Fruit fly (Drosophila melanogaster) whole organism, embryonic: ENCODE data around the gene CG14340.

ENCODE experiments used
- B-H1 ChIP-seq: fragments of 200-800 bp; sonication (Bioruptor generic); IDR thresholded peaks from 3 replicates; pipeline ENCODE4 v1.3.6; 2022; ENCODE audit warnings: missing biosample characterization, missing genetic modification characterization
- C15 ChIP-seq: fragments of 200-800 bp; sonication (Bioruptor generic); IDR thresholded peaks from 3 replicates; pipeline ENCODE4 v1.3.6; 2022; ENCODE audit warnings: missing biosample characterization, missing genetic modification characterization
- CG10209 ChIP-seq: fragments of 200-800 bp; sonication (Bioruptor generic); optimal IDR thresholded peaks from 3 replicates; lab custom pipeline; 2017; ENCODE audit warnings: missing biosample characterization, mild to moderate bottlenecking, missing genetic modification characterization, missing genetic modification reagents
- CG12219 ChIP-seq: fragments of 200-800 bp; sonication (Bioruptor generic); optimal IDR thresholded peaks from 3 replicates; lab custom pipeline; 2018; ENCODE audit warnings: missing biosample characterization, mild to moderate bottlenecking, missing genetic modification characterization
- CG13424 ChIP-seq: fragments of 200-800 bp; sonication (Bioruptor generic); optimal IDR thresholded peaks from 2 replicates; lab custom pipeline; 2019; ENCODE audit warnings: missing biosample characterization, mild to moderate bottlenecking, missing genetic modification characterization, moderate library complexity
- CG13624 ChIP-seq: fragments of 200-800 bp; sonication (Bioruptor generic); optimal IDR thresholded peaks from 2 replicates; lab custom pipeline; 2016; ENCODE audit warnings: missing biosample characterization, missing genetic modification characterization
- CG1529 ChIP-seq: fragments of 200-800 bp; sonication (Bioruptor generic); optimal IDR thresholded peaks from 3 replicates; lab custom pipeline; 2018; ENCODE audit warnings: missing biosample characterization, missing genetic modification characterization
- CG1603 ChIP-seq: fragments of 200-800 bp; sonication (Bioruptor generic); optimal IDR thresholded peaks from 2 replicates; lab custom pipeline; 2019; ENCODE audit warnings: missing biosample characterization, mild to moderate bottlenecking, missing genetic modification characterization, moderate library complexity
- CG1647 ChIP-seq: fragments of 200-800 bp; sonication (Bioruptor generic); optimal IDR thresholded peaks from 3 replicates; lab custom pipeline; 2016; ENCODE audit warnings: missing biosample characterization, missing genetic modification characterization
- CG1792 ChIP-seq: fragments of 200-800 bp; sonication (Bioruptor generic); optimal IDR thresholded peaks from 2 replicates; lab custom pipeline; 2016; ENCODE audit warnings: missing biosample characterization, missing genetic modification characterization
- CG2120 ChIP-seq: fragments of 200-800 bp; sonication (Bioruptor generic); optimal IDR thresholded peaks from 3 replicates; lab custom pipeline; 2016; ENCODE audit warnings: missing biosample characterization, missing genetic modification characterization
- CG30020 ChIP-seq: fragments of 200-800 bp; optimal IDR thresholded peaks from 2 replicates; lab custom pipeline; 2019; ENCODE audit warnings: missing biosample characterization, mild to moderate bottlenecking, missing genetic modification characterization, moderate library complexity
- CG3407 ChIP-seq: fragments of 200-800 bp; sonication (Bioruptor generic); optimal IDR thresholded peaks from 2 replicates; lab custom pipeline; 2018; ENCODE audit warnings: missing biosample characterization, mild to moderate bottlenecking, missing genetic modification characterization
- CG4820 ChIP-seq: fragments of 200-800 bp; sonication (Bioruptor generic); optimal IDR thresholded peaks from 3 replicates; lab custom pipeline; 2016; ENCODE audit warnings: missing biosample characterization, missing genetic modification characterization
- CG6654 ChIP-seq: fragments of 200-800 bp; sonication (Bioruptor generic); optimal IDR thresholded peaks from 2 replicates; lab custom pipeline; 2017; ENCODE audit warnings: missing biosample characterization, mild to moderate bottlenecking, missing genetic modification characterization
- CG6689 ChIP-seq: fragments of 200-800 bp; sonication (Bioruptor generic); IDR thresholded peaks from 2 replicates; pipeline ENCODE4 v1.3.6; 2022; ENCODE audit warnings: missing biosample characterization, missing genetic modification characterization
- CG6791 ChIP-seq: fragments of 200-800 bp; sonication (Bioruptor generic); IDR thresholded peaks from 3 replicates; pipeline ENCODE4 v1.3.6; 2022; ENCODE audit warnings: missing biosample characterization, missing genetic modification characterization; ENCODE audit not compliant: partially characterized antibody
- CG7963 ChIP-seq: fragments of 200-800 bp; sonication (Bioruptor generic); IDR thresholded peaks from 3 replicates; pipeline ENCODE4 v1.3.6; 2022; ENCODE audit warnings: missing biosample characterization, missing genetic modification characterization; ENCODE audit not compliant: partially characterized antibody
- CG8765 ChIP-seq: fragments of 200-800 bp; sonication (Bioruptor generic); IDR thresholded peaks from 2 replicates; pipeline ENCODE4 v1.3.6; 2022; ENCODE audit warnings: missing biosample characterization, missing genetic modification characterization
- CG9797 ChIP-seq: fragments of 200-800 bp; sonication (Bioruptor generic); optimal IDR thresholded peaks from 3 replicates; lab custom pipeline; 2018; ENCODE audit warnings: missing biosample characterization, mild to moderate bottlenecking, missing genetic modification characterization
- Dad ChIP-seq: fragments of 200-800 bp; sonication (Bioruptor generic); optimal IDR thresholded peaks from 3 replicates; lab custom pipeline; 2016; ENCODE audit warnings: missing biosample characterization, missing genetic modification characterization
- Drgx ChIP-seq: fragments of 200-800 bp; sonication (Bioruptor generic); IDR thresholded peaks from 2 replicates; pipeline ENCODE4 v1.3.6; 2022; ENCODE audit warnings: missing biosample characterization, missing genetic modification characterization
- H15 ChIP-seq: fragments of 200-800 bp; sonication (Bioruptor generic); IDR thresholded peaks from 3 replicates; pipeline ENCODE4 v1.3.6; 2022; ENCODE audit warnings: missing biosample characterization, missing genetic modification characterization
- HHEX ChIP-seq: fragments of 200-800 bp; sonication (Bioruptor generic); optimal IDR thresholded peaks from 3 replicates; lab custom pipeline; 2017; ENCODE audit warnings: missing biosample characterization, mild to moderate bottlenecking, missing genetic modification characterization, missing genetic modification reagents
- Hmr ChIP-seq: fragments of 200-800 bp; sonication (Bioruptor generic); optimal IDR thresholded peaks from 3 replicates; lab custom pipeline; 2017; ENCODE audit warnings: mild to moderate bottlenecking, missing biosample characterization, missing genetic modification reagents, missing genetic modification characterization
- Neu2 ChIP-seq: fragments of 200-800 bp; sonication (Bioruptor generic); optimal IDR thresholded peaks from 3 replicates; lab custom pipeline; 2016; ENCODE audit warnings: missing biosample characterization, missing genetic modification characterization, borderline replicate concordance
- Sry-β ChIP-seq: fragments of 200-800 bp; sonication (Bioruptor generic); optimal IDR thresholded peaks from 2 replicates; lab custom pipeline; 2018; ENCODE audit warnings: missing biosample characterization, mild to moderate bottlenecking, missing genetic modification characterization, moderate library complexity
- Trl ChIP-seq, 3 experiments: fragments of >200 bp in 2 of 3; fragments of 200-800 bp in 1 of 3; sonication (Bioruptor generic) in 1 of 3; optimal IDR thresholded peaks; 2 replicates in 1 of 3; 3 replicates in 2 of 3; lab custom pipeline; 2016 to 2017; ENCODE audit warnings: missing biosample characterization in 1 of 3, missing genetic modification characterization in 1 of 3
- ato ChIP-seq: fragments of 200-800 bp; sonication (Bioruptor generic); IDR thresholded peaks from 2 replicates; pipeline ENCODE4 v1.3.6; 2022; ENCODE audit warnings: missing biosample characterization, missing genetic modification characterization; ENCODE audit not compliant: partially characterized antibody
- bcd ChIP-seq: fragments of 200-800 bp; sonication (Bioruptor generic); optimal IDR thresholded peaks from 2 replicates; lab custom pipeline; 2017; ENCODE audit warnings: missing biosample characterization, mild to moderate bottlenecking, missing genetic modification characterization
- br ChIP-seq: fragments of >200 bp; optimal IDR thresholded peaks from 2 replicates; lab custom pipeline; 2017
- btn ChIP-seq: fragments of 200-800 bp; sonication (Bioruptor generic); optimal IDR thresholded peaks from 2 replicates; lab custom pipeline; 2016; ENCODE audit warnings: missing biosample characterization, missing genetic modification characterization
- cad ChIP-seq: fragments of >200 bp; optimal IDR thresholded peaks from 2 replicates; lab custom pipeline; 2017; ENCODE audit warnings: missing biosample characterization, missing genetic modification characterization
- cato ChIP-seq: fragments of 200-800 bp; sonication (Bioruptor generic); optimal IDR thresholded peaks from 2 replicates; lab custom pipeline; 2016; ENCODE audit warnings: missing biosample characterization, missing genetic modification characterization, borderline replicate concordance
- dysf ChIP-seq: fragments of 200-800 bp; sonication (Bioruptor generic); IDR thresholded peaks from 3 replicates; pipeline ENCODE4 v1.3.6; 2022; ENCODE audit warnings: missing biosample characterization, missing genetic modification characterization
- fu2 ChIP-seq: fragments of 200-800 bp; sonication (Bioruptor generic); optimal IDR thresholded peaks from 2 replicates; lab custom pipeline; 2016; ENCODE audit warnings: missing biosample characterization, missing genetic modification characterization
- gsb-n ChIP-seq: fragments of 200-800 bp; sonication (Bioruptor generic); optimal IDR thresholded peaks from 3 replicates; lab custom pipeline; 2018; ENCODE audit warnings: missing biosample characterization, mild to moderate bottlenecking, missing genetic modification characterization
- klu ChIP-seq: fragments of 200-800 bp; sonication (Bioruptor generic); IDR thresholded peaks from 2 replicates; pipeline ENCODE4 v1.3.6; 2022; ENCODE audit warnings: missing biosample characterization, missing genetic modification characterization
- lbe ChIP-seq: fragments of 200-800 bp; sonication (Bioruptor generic); optimal IDR thresholded peaks from 2 replicates; lab custom pipeline; 2016; ENCODE audit warnings: missing biosample characterization, mild to moderate bottlenecking, missing genetic modification characterization
- nerfin-1 ChIP-seq: fragments of 200-800 bp; sonication (Bioruptor generic); optimal IDR thresholded peaks from 3 replicates; lab custom pipeline; 2019; ENCODE audit warnings: missing biosample characterization, mild to moderate bottlenecking, missing genetic modification characterization, moderate library complexity
- onecut ChIP-seq: fragments of 200-800 bp; sonication (Bioruptor generic); IDR thresholded peaks from 2 replicates; pipeline ENCODE4 v1.3.6; 2022; ENCODE audit warnings: missing biosample characterization, missing genetic modification characterization
- org-1 ChIP-seq: fragments of 200-800 bp; sonication (Bioruptor generic); optimal IDR thresholded peaks from 2 replicates; lab custom pipeline; 2017; ENCODE audit warnings: missing biosample characterization, missing genetic modification characterization
- otp ChIP-seq: fragments of 200-800 bp; sonication (Bioruptor generic); IDR thresholded peaks from 3 replicates; pipeline ENCODE4, ENCODE4 v1.3.6; 2022; ENCODE audit warnings: missing biosample characterization, missing genetic modification characterization
- pan ChIP-seq, 4 experiments: fragments of >200 bp in 3 of 4; fragments of 200-800 bp in 1 of 4; sonication (Bioruptor generic) in 1 of 4; optimal IDR thresholded peaks in 3 of 4; IDR thresholded peaks in 1 of 4; 2 replicates each; pipeline versions ENCODE4 v1.3.6 to Lab custom; 2017 to 2022; ENCODE audit warnings: missing biosample characterization in 2 of 4, missing genetic modification characterization in 2 of 4, mixed read lengths in 1 of 4
- pum ChIP-seq: fragments of 200-800 bp; sonication (Bioruptor generic); optimal IDR thresholded peaks from 2 replicates; lab custom pipeline; 2016; ENCODE audit warnings: missing biosample characterization, missing genetic modification characterization
- salm ChIP-seq: fragments of 200-800 bp; sonication (Bioruptor generic); optimal IDR thresholded peaks from 2 replicates; lab custom pipeline; 2018; ENCODE audit warnings: missing biosample characterization, mild to moderate bottlenecking, missing genetic modification characterization
- sim ChIP-seq: fragments of 200-800 bp; sonication (Bioruptor generic); IDR thresholded peaks from 2 replicates; pipeline ENCODE4 v1.3.6; 2022; ENCODE audit warnings: missing biosample characterization, missing genetic modification characterization
- tx ChIP-seq: fragments of 200-800 bp; sonication (Bioruptor generic); optimal IDR thresholded peaks from 2 replicates; lab custom pipeline; 2016; ENCODE audit warnings: missing biosample characterization, missing genetic modification characterization
- unc-4 ChIP-seq: fragments of 200-800 bp; sonication (Bioruptor generic); IDR thresholded peaks from 2 replicates; pipeline ENCODE4 v1.3.6; 2022; ENCODE audit warnings: missing biosample characterization, missing genetic modification characterization; ENCODE audit not compliant: partially characterized antibody

Gene CG14340

dm6 chr2L:1074180-1074864 is 38.4 kb upstream of the CG14340 start (continued):
- TF ChIP-seq CG4820 (GFP tag; lab: Kevin White, UChicago) (peak; percentile 75), pan (optimal IDR thresholded peaks at IDR 0.05; lab: Kevin White, UChicago) (no peak), pan (GFP tag; optimal IDR thresholded peaks at IDR 0.05 in 1 of 2, IDR thresholded peaks at IDR 0.05 in 1 of 2) (peak in 1 of 2 experiments; percentile 61), CG7963 (no peak), CG2120 (GFP tag; lab: Kevin White, UChicago) (peak; percentile 60), unc-4 (GFP tag; lab: Robert Waterston, UW) (no peak), CG6791 (GFP tag; lab: Robert Waterston, UW) (no peak), ato (GFP tag; lab: Robert Waterston, UW) (no peak), CG8765 (GFP tag; lab: Robert Waterston, UW) (no peak; the same call in 1 of the 2 replicates), pum (GFP tag; lab: Kevin White, UChicago) (peak; percentile 59), Hmr (GFP tag; lab: Kevin White, UChicago) (peak; percentile 62), fu2 (no peak), Neu2 (GFP tag; lab: Kevin White, UChicago) (no peak), B-H1 (GFP tag; lab: Robert Waterston, UW) (peak; percentile 41; the same call in 1 of the 3 replicates), CG13624 (GFP tag; lab: Kevin White, UChicago) (peak; percentile 40), org-1 (GFP tag; lab: Kevin White, UChicago) (peak; percentile 85), CG12219 (GFP tag; lab: Kevin White, UChicago) (peak; percentile 85), C15 (GFP tag; lab: Robert Waterston, UW) (no peak), CG6689 (GFP tag; lab: Robert Waterston, UW) (peak; percentile 82), bcd (GFP tag; lab: Kevin White, UChicago) (peak; percentile 70), CG10209 (GFP tag; lab: Kevin White, UChicago) (peak; percentile 75), CG1792 (peak; percentile 49), nerfin-1 (peak; percentile 78), HHEX (GFP tag; lab: Kevin White, UChicago) (peak; percentile 78), klu (GFP tag; lab: Robert Waterston, UW) (no peak), cato (peak; percentile 69), lbe (GFP tag; lab: Kevin White, UChicago) (no peak), Drgx (GFP tag; lab: Robert Waterston, UW) (peak; percentile 57; the same call in 1 of the 2 replicates), CG1647 (GFP tag; lab: Kevin White, UChicago) (no peak), otp (GFP tag; lab: Robert Waterston, UW) (0 out of 3 replicates have a peak, but pooled peaks have one; percentile 60), CG1529 (GFP tag; lab: Kevin White, UChicago) (peak; percentile 80), H15 (GFP tag; lab: Robert Waterston, UW) (peak; percentile 80), CG9797 (GFP tag; lab: Kevin White, UChicago) (no peak), tx (GFP tag; lab: Kevin White, UChicago) (peak; percentile 43), Trl (optimal IDR thresholded peaks at IDR 0.05; lab: Kevin White, UChicago) (no peak), Trl (GFP tag; optimal IDR thresholded peaks at IDR 0.05; lab: Kevin White, UChicago) (peak; percentile 71), CG6654 (GFP tag; lab: Kevin White, UChicago) (peak; percentile 61), CG3407 (GFP tag; lab: Kevin White, UChicago) (peak; percentile 83), dysf (GFP tag; lab: Robert Waterston, UW) (peak; percentile 82), onecut (GFP tag; lab: Robert Waterston, UW) (peak; percentile 66), salm (tag; lab: Kevin White, UChicago) (peak; percentile 84), sim (GFP tag; lab: Robert Waterston, UW) (peak; percentile 54; the same call in 1 of the 2 replicates), Dad (GFP tag; lab: Kevin White, UChicago) (peak; percentile 32), gsb-n (peak; percentile 92), CG1603 (tag; lab: Kevin White, UChicago) (peak; percentile 96), CG13424 (peak; percentile 81), cad (GFP tag; lab: Kevin White, UChicago) (no peak), CG30020 (peak; percentile 29), br (lab: Kevin White, UChicago) (no peak), btn (GFP tag; lab: Kevin White, UChicago) (no peak), Sry-β (GFP tag; lab: Kevin White, UChicago) (peak; percentile 20)
